Fruit fly (Drosophila melanogaster): ENCODE measurements around the gene CG5157.

DNA sequence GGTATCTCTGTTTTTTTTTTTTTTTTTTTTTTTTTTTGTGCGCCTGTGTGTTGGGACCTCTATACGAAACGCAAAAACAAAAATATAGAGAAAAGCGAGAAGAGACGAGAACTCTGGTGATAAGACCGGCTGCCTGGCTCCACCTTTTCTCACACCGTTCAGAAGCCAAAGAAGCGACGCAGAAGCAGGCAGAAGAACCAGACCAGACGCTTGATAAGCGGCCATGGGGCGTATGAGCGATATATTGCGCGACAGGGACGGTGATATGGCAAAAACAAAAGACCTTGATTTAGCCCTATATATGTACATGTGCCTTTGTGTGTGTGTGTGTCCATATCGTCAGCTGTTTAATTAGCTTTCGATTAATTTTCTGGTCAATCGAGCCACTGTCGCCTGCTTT lies 23.5 kb upstream of the CG5157 start:
- TF ChIP-seq usp (GFP tag; optimal IDR thresholded peaks at IDR 0.05) (no peak), CG8478 (optimal IDR thresholded peaks at IDR 0.05) (no peak)

All from whole organism.